Worm (Caenorhabditis elegans) whole organism, early embryonic: ENCODE results near the gene algn-12.

Experiments used
- ama-1 ChIP-seq: fragments of 150-350 bp; optimal IDR thresholded peaks from 2 replicates; lab custom pipeline; 2014
- ceh-13 ChIP-seq: fragments of 200-800 bp; sonication (Bioruptor generic); optimal IDR thresholded peaks from 2 replicates; lab custom pipeline; 2018; ENCODE audit warnings: mild to moderate bottlenecking, missing genetic modification characterization, missing compliant biosample characterization
- hmg-4 ChIP-seq: fragments of 200-800 bp; sonication (Bioruptor generic); optimal IDR thresholded peaks from 2 replicates; lab custom pipeline; 2018; ENCODE audit warnings: mild to moderate bottlenecking, missing genetic modification characterization, missing compliant biosample characterization
- scrt-1 ChIP-seq: fragments of 200-800 bp; sonication (Bioruptor generic); IDR thresholded peaks from 2 replicates; pipeline ENCODE4 v1.3.6; 2022; ENCODE audit warnings: missing genetic modification characterization, missing compliant biosample characterization
- tra-4 ChIP-seq: sonication (generic microtip); optimal IDR thresholded peaks from 2 replicates; lab custom pipeline; 2017; ENCODE audit warnings: missing genetic modification characterization, missing compliant biosample characterization

- TF ChIP-seq ama-1 (lab: Kevin White, UChicago) (no peak), scrt-1 (GFP tag; lab: Robert Waterston, UW) (no peak), tra-4 (tag; lab: Kevin White, UChicago) (no peak), hmg-4 (no peak), ceh-13 (GFP tag; lab: Kevin White, UChicago) (no peak)
These were observed 3.8 kb upstream of the algn-12 start, which contains the start of gene vars-1 for ce11 chrV:8031121-8031520.
